Fruit fly (Drosophila melanogaster): Measurements from ENCODE around the gene Elys.

DNA sequence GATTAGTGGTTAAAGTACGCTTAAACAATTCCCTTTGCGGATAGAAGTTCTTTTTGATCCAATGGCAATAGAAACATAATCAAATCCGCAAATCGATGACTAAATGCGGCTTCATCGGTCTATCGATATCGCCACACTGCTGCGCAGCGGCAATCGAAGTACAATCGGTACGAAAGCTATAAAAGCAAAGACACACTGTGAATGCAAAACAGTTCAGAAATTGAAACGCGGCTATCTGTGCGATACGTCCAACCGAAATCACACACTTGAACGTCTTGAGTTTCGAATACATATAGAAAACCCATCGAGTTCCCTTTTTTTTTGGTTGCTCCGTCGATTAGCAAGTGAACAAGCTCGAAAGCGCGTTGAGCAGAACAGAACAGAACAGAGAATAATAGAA, 47.1 kb upstream of the Elys start, which contains the start of gene CG14207:
- TF ChIP-seq CG4424 (GFP tag; optimal IDR thresholded peaks at IDR 0.05) (no peak), prd (optimal IDR thresholded peaks at IDR 0.05) (no peak), prd (GFP tag; IDR thresholded peaks at IDR 0.05) (no peak), pfk (GFP tag; optimal IDR thresholded peaks at IDR 0.05) (no peak)

Data from whole organism, embryonic.